Worm (Caenorhabditis elegans) whole organism, dauer: ENCODE data around the gene gly-20.

ENCODE experiments used
- unc-62 ChIP-seq: sonication (generic microtip); optimal IDR thresholded peaks from 2 replicates; lab custom pipeline; 2017; ENCODE audit warnings: missing biosample characterization, missing genetic modification reagents, missing genetic modification characterization

The gly-20 gene

ce11 chrV:11308346-11308745 is 26.0 kb downstream of the gly-20 start, which contains the start of gene snf-11:
Gene snf-11 (minus strand): TSS chrV:11308446.
- no peak for TF ChIP-seq unc-62

DNA sequence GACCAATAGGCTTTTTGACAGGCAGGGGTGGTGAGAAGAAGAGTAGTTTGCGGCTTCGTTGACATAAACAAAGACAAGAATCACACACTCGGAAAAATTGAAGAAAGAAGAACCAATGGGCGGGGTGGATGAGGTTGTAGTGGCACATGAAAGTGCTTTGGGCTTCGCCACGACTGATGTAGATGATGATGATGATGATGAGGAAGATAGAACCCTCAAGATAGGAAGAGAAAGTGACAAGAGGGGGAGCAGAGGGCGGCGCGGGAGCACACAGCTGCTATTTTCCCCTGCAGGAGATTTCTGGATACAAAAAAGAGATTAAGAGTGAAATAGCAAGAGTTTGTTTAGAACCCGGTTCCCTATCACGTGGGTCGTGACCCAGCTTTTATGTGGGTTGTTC is 26.5 kb downstream of the gly-20 start:
- TF ChIP-seq unc-62, result no peak

DNA sequence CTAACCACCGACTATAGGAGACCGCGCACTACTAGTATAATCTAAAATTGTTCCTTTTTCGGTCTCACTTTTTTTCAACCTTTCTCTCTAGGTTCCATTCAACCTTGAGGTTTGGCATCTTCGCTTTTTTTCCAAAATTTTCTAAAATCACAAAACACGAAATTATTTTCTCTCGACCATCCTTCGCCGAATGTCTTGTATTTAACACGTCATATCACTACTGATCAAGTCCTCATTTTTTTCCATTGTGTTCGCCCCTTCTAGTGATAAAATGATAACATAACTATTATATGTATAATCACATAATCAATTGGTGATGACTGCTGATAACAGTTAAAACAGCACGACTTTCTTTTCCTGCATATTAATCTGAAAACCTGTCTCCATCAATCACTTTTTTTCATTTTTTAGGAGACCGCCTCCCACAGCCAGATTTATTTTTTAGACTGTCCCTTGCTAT is 28.7 kb downstream of the gly-20 start, which contains the start of gene T03F7.7:
Gene T03F7.7, plus strand, starts transcription at position 410 of the 460 bp plus-strand sequence.
- TF ChIP-seq unc-62, result no peak

DNA sequence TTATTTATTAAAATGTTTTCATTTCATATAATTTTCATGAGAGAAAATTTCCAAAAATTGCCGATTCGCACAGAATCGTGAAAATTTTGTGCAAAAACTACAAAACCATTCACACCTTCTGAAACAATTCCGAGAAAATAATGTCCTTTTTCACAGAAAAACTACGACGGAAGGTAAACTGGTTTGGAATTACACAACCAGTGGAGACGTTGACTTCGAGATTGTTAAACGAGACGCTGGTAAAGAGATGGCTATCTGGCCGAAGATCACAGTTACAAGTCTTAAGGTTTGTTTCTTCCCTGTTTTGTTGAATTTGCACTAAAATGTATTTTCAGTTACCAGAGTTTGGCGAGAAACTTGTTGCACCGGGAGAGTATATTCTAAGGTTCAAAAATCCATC is 30.5 kb downstream of the gly-20 start:
- TF ChIP-seq unc-62, result no peak

ce11 chrV:11314025-11314880 is 31.9 kb downstream of the gly-20 start:
- TF ChIP-seq unc-62, result no peak

- TF ChIP-seq unc-62, result no peak
These were observed 34.4 kb downstream of the gly-20 start, which contains the start of gene cutl-18 for ce11 chrV:11316801-11317200. Gene cutl-18 (minus strand): TSS chrV:11316901.

DNA sequence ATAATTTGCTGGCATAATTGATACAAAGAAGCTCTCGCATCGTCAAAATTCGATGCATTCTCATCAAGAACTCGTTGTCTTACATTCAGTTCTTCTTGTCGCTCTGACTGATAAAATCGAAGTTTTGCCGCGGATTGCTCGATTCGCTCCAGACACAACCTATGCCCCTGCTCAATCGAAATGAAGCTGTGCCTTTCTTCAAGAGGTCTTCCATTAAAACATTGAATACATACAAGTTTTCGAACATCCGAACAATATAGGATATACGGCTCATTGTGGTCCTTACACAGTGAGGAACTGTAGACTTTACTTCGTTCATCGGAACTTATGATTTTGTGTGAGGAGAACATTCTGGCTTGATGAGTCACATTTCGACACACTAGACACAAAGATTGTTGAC is 38.5 kb downstream of the gly-20 start:
- TF ChIP-seq unc-62, result no peak

- no peak for TF ChIP-seq unc-62
These were observed 39.3 kb downstream of the gly-20 start, which contains the start of gene F47G9.4 for ce11 chrV:11321719-11322118. Gene F47G9.4 (minus strand): TSS chrV:11321816.

- no peak for TF ChIP-seq unc-62
These were observed 41.3 kb downstream of the gly-20 start, which contains the start of gene str-141 for ce11 chrV:11323720-11324119. Gene str-141 (minus strand): TSS chrV:11323820.

- no peak for TF ChIP-seq unc-62
These were observed 44.6 kb downstream of the gly-20 start, which contains the start of gene tmed-10 for ce11 chrV:11326914-11327367. Gene tmed-10 (minus strand): TSS chrV:11326964.

DNA sequence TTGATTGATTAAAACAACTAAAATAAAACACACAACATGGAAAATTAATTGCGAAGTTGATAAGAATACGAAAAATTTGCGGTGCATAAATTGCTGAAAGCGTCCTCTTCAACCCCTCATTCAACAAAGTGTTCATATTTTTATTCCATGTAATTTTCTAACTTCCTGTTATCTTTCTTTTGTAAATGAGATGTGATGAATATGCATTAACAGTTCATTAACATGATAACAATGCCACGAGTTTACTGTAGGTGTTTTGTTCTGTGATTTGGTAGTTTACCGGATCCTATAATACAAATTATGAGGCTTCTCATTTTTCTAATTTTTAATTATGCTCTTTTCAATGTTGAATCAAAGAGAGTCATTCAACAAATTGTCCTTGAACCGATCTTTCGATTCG is 46.7 kb downstream of the gly-20 start, which contains the start of gene F47G9.6:
Gene F47G9.6, plus strand, starts transcription at position 301 of the 400 bp plus-strand sequence.
- no peak for TF ChIP-seq unc-62

DNA sequence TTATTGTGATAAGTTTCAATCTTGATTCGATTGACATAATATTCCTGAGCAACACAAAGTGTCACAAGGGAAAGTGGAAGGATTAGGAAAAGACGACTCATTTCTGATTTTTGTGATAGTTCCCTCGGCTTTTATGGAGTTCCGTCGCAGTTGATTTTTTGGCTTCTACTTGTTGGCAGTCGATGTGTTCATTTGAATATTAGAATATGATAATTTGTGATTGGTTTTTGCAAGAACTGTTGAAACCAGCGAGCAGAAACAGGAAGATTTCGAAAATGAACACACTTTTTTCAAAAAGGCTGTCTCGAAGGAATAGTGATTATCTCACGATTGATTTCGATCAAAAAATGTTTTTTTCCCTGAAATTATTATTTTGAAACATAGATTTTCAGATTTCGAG is 51.8 kb downstream of the gly-20 start, which contains the start of gene T02E9.6:
Gene T02E9.6, minus strand, starts transcription at position 101 of the 400 bp plus-strand sequence.
- no peak for TF ChIP-seq unc-62
